Worm (Caenorhabditis elegans) whole organism, L2 larva: ENCODE data around the gene B0284.3.

ENCODE experiments used
- ceh-82 ChIP-seq: fragments of 150-350 bp; optimal IDR thresholded peaks from 2 replicates; lab custom pipeline; 2014; ENCODE audit warnings: missing biosample characterization, missing genetic modification characterization
- fos-1 ChIP-seq: fragments of 150-350 bp; optimal IDR thresholded peaks from 2 replicates; lab custom pipeline; 2014; ENCODE audit warnings: missing biosample characterization, missing genetic modification characterization
- lin-13 ChIP-seq: fragments of 150-350 bp; optimal IDR thresholded peaks from 2 replicates; lab custom pipeline; 2014; ENCODE audit warnings: missing biosample characterization, missing genetic modification reagents, missing genetic modification characterization
- nhr-11 ChIP-seq: fragments of 150-350 bp; optimal IDR thresholded peaks from 2 replicates; lab custom pipeline; 2014; ENCODE audit warnings: missing biosample characterization, missing genetic modification characterization
- unc-39 ChIP-seq: fragments of 150-350 bp; optimal IDR thresholded peaks from 2 replicates; lab custom pipeline; 2014; ENCODE audit warnings: missing biosample characterization, missing genetic modification characterization
- ztf-11 ChIP-seq: sonication (generic microtip); optimal IDR thresholded peaks from 2 replicates; lab custom pipeline; 2017; ENCODE audit warnings: missing biosample characterization, missing genetic modification characterization

DNA sequence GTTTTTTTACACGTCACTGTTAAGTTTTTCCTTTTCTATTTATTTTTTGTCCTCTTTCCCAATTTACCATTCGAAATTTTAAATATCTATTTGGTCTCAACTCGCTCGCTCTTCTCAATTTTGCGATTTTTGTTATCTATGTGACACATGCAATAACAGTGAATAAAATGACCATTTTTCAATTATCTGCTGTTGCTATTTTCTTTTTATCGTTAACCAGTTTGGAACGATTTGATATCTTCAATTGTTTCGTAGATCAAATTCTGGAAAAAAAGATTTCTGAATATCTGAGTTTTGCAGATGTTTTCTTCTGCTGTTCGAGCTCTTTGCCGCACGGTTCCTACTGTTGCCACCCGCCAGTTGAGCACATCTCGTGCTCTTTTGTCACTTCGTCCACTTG lies 27.5 kb upstream of the B0284.3 start, which contains the start of gene prdx-3:
- TF ChIP-seq lin-13 (no peak), ceh-82 (tag; lab: Kevin White, UChicago) (no peak), unc-39 (tag; lab: Kevin White, UChicago) (no peak), nhr-11 (tag; lab: Kevin White, UChicago) (no peak), fos-1 (no peak), ztf-11 (no peak)
